Fruit fly (Drosophila melanogaster) whole organism, wandering third instar larva: ENCODE measurements around the gene Trf4-1.

ENCODE experiments used
- Abd-B ChIP-seq: fragments of >200 bp; optimal IDR thresholded peaks from 2 replicates; lab custom pipeline; 2017; ENCODE audit warnings: missing biosample characterization, missing genetic modification characterization
- CG32264 ChIP-seq: fragments of 200-800 bp; sonication (Bioruptor generic); optimal IDR thresholded peaks from 2 replicates; lab custom pipeline; 2016; ENCODE audit warnings: missing biosample characterization, missing genetic modification characterization
- CG9705 ChIP-seq: fragments of 200-800 bp; sonication (Bioruptor generic); optimal IDR thresholded peaks from 2 replicates; lab custom pipeline; 2018; ENCODE audit warnings: missing biosample characterization, mild to moderate bottlenecking, missing genetic modification characterization
- CrebA ChIP-seq: fragments of 200-800 bp; sonication (Bioruptor generic); optimal IDR thresholded peaks from 2 replicates; lab custom pipeline; 2016; ENCODE audit warnings: missing biosample characterization, mild to moderate bottlenecking, missing genetic modification characterization, borderline replicate concordance
- Dif ChIP-seq: fragments of 200-275, 200-300 bp; sonication (Bioruptor generic); optimal IDR thresholded peaks from 2 replicates; lab custom pipeline; 2018; ENCODE audit warnings: missing biosample characterization, missing genetic modification characterization; ENCODE audit not compliant: partially characterized antibody
- GATAd ChIP-seq: sonication (Bioruptor generic); optimal IDR thresholded peaks from 2 replicates; lab custom pipeline; 2016; ENCODE audit warnings: missing biosample characterization, missing genetic modification characterization
- HLH106 ChIP-seq: fragments of 200-800 bp; optimal IDR thresholded peaks from 3 replicates; lab custom pipeline; 2019; ENCODE audit warnings: missing biosample characterization, mild to moderate bottlenecking, missing genetic modification characterization, moderate library complexity
- Hnf4 ChIP-seq: fragments of 200-800 bp; sonication (Bioruptor generic); optimal IDR thresholded peaks from 2 replicates; lab custom pipeline; 2016; ENCODE audit warnings: missing biosample characterization, mild to moderate bottlenecking, missing genetic modification characterization
- Hr78 ChIP-seq: fragments of >200 bp; optimal IDR thresholded peaks from 2 replicates; lab custom pipeline; 2017; ENCODE audit warnings: missing biosample characterization, missing genetic modification characterization
- Hr83 ChIP-seq: fragments of 200-300 bp; sonication (Bioruptor generic); optimal IDR thresholded peaks from 2 replicates; lab custom pipeline; 2016; ENCODE audit warnings: missing biosample characterization, mild to moderate bottlenecking, missing genetic modification characterization, moderate library complexity; ENCODE audit not compliant: poor library complexity, severe bottlenecking
- Jra ChIP-seq: sonication (Bioruptor generic); optimal IDR thresholded peaks from 2 replicates; lab custom pipeline; 2016; ENCODE audit warnings: missing biosample characterization, missing genetic modification characterization
- Mio ChIP-seq: sonication (Bioruptor generic); optimal IDR thresholded peaks from 2 replicates; lab custom pipeline; 2016; ENCODE audit warnings: missing biosample characterization, missing genetic modification characterization
- Myc ChIP-seq: fragments of >200 bp; optimal IDR thresholded peaks from 2 replicates; lab custom pipeline; 2017
- N ChIP-seq: fragments of >200 bp; optimal IDR thresholded peaks from 2 replicates; lab custom pipeline; 2018; ENCODE audit warnings: missing biosample characterization, missing external identifiers, missing genetic modification characterization
- OdsH ChIP-seq: fragments of 200-800 bp; sonication (Bioruptor generic); optimal IDR thresholded peaks from 2 replicates; lab custom pipeline; 2016; ENCODE audit warnings: missing biosample characterization, mild to moderate bottlenecking, missing genetic modification characterization
- Rel ChIP-seq, 2 experiments: fragments of 200-800 bp; sonication (Bioruptor generic) in 1 of 2; optimal IDR thresholded peaks; 2 replicates in 1 of 2; 3 replicates in 1 of 2; lab custom pipeline; 2016 to 2019; ENCODE audit warnings: mild to moderate bottlenecking in 2 of 2, missing biosample characterization in 2 of 2, missing genetic modification characterization in 2 of 2, moderate library complexity in 1 of 2
- Sp1 ChIP-seq: fragments of 200-800 bp; sonication (Bioruptor generic); optimal IDR thresholded peaks from 3 replicates; lab custom pipeline; 2019; ENCODE audit warnings: missing biosample characterization, mild to moderate bottlenecking, missing genetic modification characterization, moderate library complexity
- Vsx2 ChIP-seq: fragments of 200-300, 225-300 bp; sonication (Bioruptor generic); optimal IDR thresholded peaks from 2 replicates; lab custom pipeline; 2018; ENCODE audit warnings: missing biosample characterization, missing genetic modification characterization; ENCODE audit not compliant: partially characterized antibody
- br ChIP-seq: fragments of 200-800 bp; sonication (Bioruptor generic); optimal IDR thresholded peaks from 2 replicates; lab custom pipeline; 2016; ENCODE audit warnings: missing biosample characterization, missing genetic modification characterization
- brk ChIP-seq: fragments of 200-800 bp; sonication (Bioruptor generic); optimal IDR thresholded peaks from 2 replicates; lab custom pipeline; 2016; ENCODE audit warnings: missing biosample characterization, mild to moderate bottlenecking, missing genetic modification characterization
- dl ChIP-seq, 2 experiments: fragments of 175-275, 200-275 bp in 1 of 2; fragments of 200-275 bp in 1 of 2; sonication (Bioruptor generic); optimal IDR thresholded peaks; lab custom pipeline; 2018; ENCODE audit warnings: mild to moderate bottlenecking in 2 of 2, missing biosample characterization in 2 of 2, missing genetic modification characterization in 2 of 2, moderate library complexity in 2 of 2; ENCODE audit not compliant: partially characterized antibody in 2 of 2, insufficient read depth in 1 of 2
- dmrt93B ChIP-seq: fragments of 200-800 bp; sonication (Bioruptor generic); optimal IDR thresholded peaks from 2 replicates; lab custom pipeline; 2018; ENCODE audit warnings: missing biosample characterization, mild to moderate bottlenecking, missing genetic modification characterization
- ey ChIP-seq: fragments of 200-800 bp; sonication (Bioruptor generic); optimal IDR thresholded peaks from 2 replicates; lab custom pipeline; 2016; ENCODE audit warnings: missing biosample characterization, missing genetic modification characterization
- foxo ChIP-seq, 2 experiments: fragments of 200-800 bp; sonication (Bioruptor generic); optimal IDR thresholded peaks; 2 replicates in 1 of 2; 3 replicates in 1 of 2; lab custom pipeline; 2016 to 2017; ENCODE audit warnings: missing biosample characterization in 2 of 2, missing genetic modification characterization in 2 of 2
- fru ChIP-seq: fragments of 200-800 bp; sonication (Bioruptor generic); optimal IDR thresholded peaks from 3 replicates; lab custom pipeline; 2016; ENCODE audit warnings: missing biosample characterization, mild to moderate bottlenecking, missing genetic modification characterization
- h ChIP-seq: fragments of 200-800 bp; sonication (Bioruptor generic); optimal IDR thresholded peaks from 3 replicates; lab custom pipeline; 2016; ENCODE audit warnings: missing biosample characterization, mild to moderate bottlenecking, missing genetic modification characterization
- jim ChIP-seq: fragments of 175-275, 200-325 bp; sonication (Bioruptor generic); optimal IDR thresholded peaks from 2 replicates; lab custom pipeline; 2016; ENCODE audit warnings: missing biosample characterization, mild to moderate bottlenecking, missing genetic modification characterization
- lola ChIP-seq: fragments of >200 bp; optimal IDR thresholded peaks from 2 replicates; lab custom pipeline; 2017; ENCODE audit warnings: missing biosample characterization, missing genetic modification characterization
- pan ChIP-seq: fragments of >200 bp; optimal IDR thresholded peaks from 2 replicates; lab custom pipeline; 2017
- psq ChIP-seq: fragments of 200-800 bp; sonication (Bioruptor generic); optimal IDR thresholded peaks from 3 replicates; lab custom pipeline; 2017; ENCODE audit warnings: missing biosample characterization, mild to moderate bottlenecking, missing genetic modification characterization, moderate library complexity
- sage ChIP-seq: fragments of 200-800 bp; sonication (Bioruptor generic); optimal IDR thresholded peaks from 2 replicates; lab custom pipeline; 2016; ENCODE audit warnings: missing biosample characterization, mild to moderate bottlenecking, missing genetic modification characterization
- usp ChIP-seq: fragments of >200 bp; optimal IDR thresholded peaks from 2 replicates; lab custom pipeline; 2017; ENCODE audit warnings: missing biosample characterization, missing genetic modification characterization
- woc ChIP-seq: sonication (Bioruptor generic); optimal IDR thresholded peaks from 2 replicates; lab custom pipeline; 2016; ENCODE audit warnings: missing biosample characterization, mild to moderate bottlenecking, missing genetic modification characterization

Gene Trf4-1

DNA sequence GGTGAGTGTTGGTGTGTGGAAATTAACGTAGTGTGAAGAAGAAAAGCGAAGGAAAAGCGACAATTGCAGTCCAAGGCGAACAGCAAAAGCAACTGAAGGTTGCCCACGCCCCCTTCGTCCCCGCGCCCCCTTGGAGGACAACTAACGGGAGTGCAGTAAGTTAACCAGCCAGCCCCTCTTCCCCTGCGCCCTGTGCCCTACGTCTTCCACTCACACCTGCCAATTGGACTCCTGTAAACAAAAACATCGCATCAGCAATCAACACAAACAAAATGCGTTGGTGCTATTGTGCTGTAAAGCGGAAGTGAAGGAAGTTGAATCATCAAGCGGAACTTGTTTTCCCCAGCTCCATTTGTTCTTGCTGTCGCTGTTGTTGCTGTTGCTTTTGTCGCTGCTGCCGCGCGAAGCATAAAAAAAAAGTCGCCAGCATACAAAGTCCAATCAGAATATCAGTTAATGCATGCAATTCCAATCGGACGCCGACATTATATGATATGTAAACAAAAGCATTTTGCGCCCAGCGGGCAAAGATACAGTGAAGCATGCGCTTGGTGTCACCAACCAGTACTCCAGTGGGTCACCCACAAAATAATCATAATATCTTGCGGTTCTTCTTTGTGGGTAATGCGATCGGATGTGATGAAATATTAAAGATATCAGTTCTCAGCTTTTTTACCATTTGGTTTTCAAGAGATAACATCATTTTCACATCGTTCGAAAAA lies 32.5 kb downstream of the Trf4-1 start:
- TF ChIP-seq h (peak; percentile 10), woc (GFP tag; lab: Kevin White, UChicago) (no peak), CG9705 (GFP tag; lab: Kevin White, UChicago) (no peak), sage (GFP tag; lab: Kevin White, UChicago) (no peak), CG32264 (GFP tag; lab: Kevin White, UChicago) (no peak), ey (GFP tag; lab: Kevin White, UChicago) (peak; percentile 30), jim (GFP tag; lab: Kevin White, UChicago) (no peak), N (GFP tag; lab: Kevin White, UChicago) (no peak), Sp1 (peak; percentile 18), br (GFP tag; lab: Kevin White, UChicago) (peak; percentile 40), Hr78 (GFP tag; lab: Kevin White, UChicago) (no peak), CrebA (GFP tag; lab: Kevin White, UChicago) (no peak), Jra (GFP tag; lab: Kevin White, UChicago) (no peak), foxo (GFP tag; optimal IDR thresholded peaks at IDR 0.05; lab: Kevin White, UChicago) (peak in 1 of 2 experiments; percentile 29), fru (GFP tag; lab: Kevin White, UChicago) (no peak), OdsH (peak; percentile 5), Abd-B (GFP tag; lab: Kevin White, UChicago) (no peak), Mio (GFP tag; lab: Kevin White, UChicago) (no peak), Vsx2 (GFP tag; lab: Kevin White, UChicago) (no peak), HLH106 (tag; lab: Kevin White, UChicago) (peak; percentile 27), GATAd (no peak), brk (GFP tag; lab: Kevin White, UChicago) (no peak), psq (GFP tag; lab: Kevin White, UChicago) (peak; percentile 6)

DNA sequence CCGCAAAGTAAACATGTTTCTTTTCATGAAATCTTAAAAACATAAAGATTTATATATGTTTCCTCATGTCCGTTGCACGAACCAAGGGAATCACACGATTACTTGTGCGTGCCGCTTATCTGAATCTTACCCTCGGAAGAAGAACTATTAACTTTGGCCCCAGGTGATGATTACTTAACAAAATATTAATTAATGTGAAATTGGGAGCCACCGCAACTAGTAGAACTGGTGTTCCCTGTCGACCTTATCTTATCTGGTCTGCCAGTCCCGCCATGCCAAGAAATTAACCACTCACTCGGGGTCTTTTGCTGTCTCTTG lies 33.0 kb downstream of the Trf4-1 start:
- TF ChIP-seq Rel (GFP tag; optimal IDR thresholded peaks at IDR 0.05; lab: Kevin White, UChicago) (no peak), Rel (tag; optimal IDR thresholded peaks at IDR 0.05; lab: Kevin White, UChicago) (peak; percentile 69), N (GFP tag; lab: Kevin White, UChicago) (no peak), woc (GFP tag; lab: Kevin White, UChicago) (no peak), CG32264 (GFP tag; lab: Kevin White, UChicago) (no peak)

DNA sequence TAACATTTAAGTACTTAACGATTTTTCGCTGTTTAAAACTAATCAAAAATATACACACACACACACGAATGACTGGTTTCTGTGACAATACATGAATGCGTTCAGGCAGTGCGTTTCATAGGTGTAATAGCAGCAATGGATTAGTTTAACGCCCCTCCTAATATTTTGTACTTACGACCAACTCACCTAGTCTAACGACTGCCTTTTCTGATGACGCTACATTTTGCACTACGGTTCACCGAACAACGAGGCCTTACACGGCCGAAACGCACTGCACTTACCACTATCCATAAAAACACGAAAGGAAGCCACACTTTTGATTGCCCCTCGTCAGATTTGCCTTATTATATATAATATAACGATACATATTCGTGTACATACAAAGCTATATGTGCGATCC lies 41.0 kb downstream of the Trf4-1 start:
- TF ChIP-seq GATAd (no peak), ey (GFP tag; lab: Kevin White, UChicago) (peak; percentile 65), foxo (GFP tag; optimal IDR thresholded peaks at IDR 0.05; lab: Kevin White, UChicago) (peak in 1 of 2 experiments; percentile 70), Dif (no peak), sage (GFP tag; lab: Kevin White, UChicago) (peak; percentile 35), usp (GFP tag; lab: Kevin White, UChicago) (no peak), lola (GFP tag; lab: Kevin White, UChicago) (no peak), Hr83 (no peak), br (GFP tag; lab: Kevin White, UChicago) (peak; percentile 58), dl (GFP tag; optimal IDR thresholded peaks at IDR 0.05; lab: Kevin White, UChicago; ENCODE audit: insufficient read depth in 1 of 2, partially characterized antibody in 2 of 2) (no peak), fru (GFP tag; lab: Kevin White, UChicago) (no peak), jim (GFP tag; lab: Kevin White, UChicago) (no peak), dmrt93B (GFP tag; lab: Kevin White, UChicago) (no peak), Vsx2 (GFP tag; lab: Kevin White, UChicago) (no peak), pan (lab: Kevin White, UChicago) (no peak), Abd-B (GFP tag; lab: Kevin White, UChicago) (no peak), psq (GFP tag; lab: Kevin White, UChicago) (peak; percentile 2), HLH106 (tag; lab: Kevin White, UChicago) (peak; percentile 60), CG9705 (GFP tag; lab: Kevin White, UChicago) (no peak), OdsH (peak; percentile 30)

DNA sequence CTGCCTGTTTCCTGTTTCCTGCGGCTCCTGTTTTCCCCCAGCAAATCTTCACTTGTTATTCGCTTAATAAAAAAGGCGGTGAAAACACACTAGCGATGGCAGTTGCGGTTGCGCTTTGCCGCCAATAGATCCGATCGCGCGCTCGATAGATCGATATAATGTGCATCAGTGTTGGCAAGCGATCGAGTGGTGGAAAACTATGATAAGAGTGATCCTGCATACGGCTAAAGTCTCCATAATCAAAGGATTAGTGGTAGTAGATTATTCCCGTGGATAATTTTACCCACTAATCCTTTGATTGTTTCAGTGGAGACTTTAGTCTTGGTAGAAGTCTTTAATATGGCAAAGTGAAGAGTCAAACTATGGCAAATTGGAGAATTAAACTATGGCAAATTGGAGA lies 46.1 kb downstream of the Trf4-1 start, which contains the start of gene Caf1-180:
Caf1-180 (minus strand) TSS at position 99 of the 400 bp plus-strand sequence.
- TF ChIP-seq Jra (GFP tag; lab: Kevin White, UChicago): no peak
- peak; percentile 15 for TF ChIP-seq br (GFP tag; lab: Kevin White, UChicago)
- TF ChIP-seq fru (GFP tag; lab: Kevin White, UChicago): no peak
- TF ChIP-seq Myc (lab: Kevin White, UChicago): peak; percentile 42
- no peak for TF ChIP-seq Rel (GFP tag; optimal IDR thresholded peaks at IDR 0.05; lab: Kevin White, UChicago)
- TF ChIP-seq Rel (tag; optimal IDR thresholded peaks at IDR 0.05; lab: Kevin White, UChicago): peak; percentile 57
- TF ChIP-seq pan (lab: Kevin White, UChicago): no peak
- TF ChIP-seq Hr83: peak; percentile 47
- TF ChIP-seq foxo (GFP tag; optimal IDR thresholded peaks at IDR 0.05; lab: Kevin White, UChicago): peak in 1 of 2 experiments; percentile 31
- TF ChIP-seq Mio (GFP tag; lab: Kevin White, UChicago): no peak
- TF ChIP-seq usp (GFP tag; lab: Kevin White, UChicago): no peak
- TF ChIP-seq ey (GFP tag; lab: Kevin White, UChicago): peak; percentile 5
- no peak for TF ChIP-seq Vsx2 (GFP tag; lab: Kevin White, UChicago)
- no peak for TF ChIP-seq brk (GFP tag; lab: Kevin White, UChicago)
- no peak for TF ChIP-seq Hnf4
- TF ChIP-seq HLH106 (tag; lab: Kevin White, UChicago): peak; percentile 22
- peak; percentile 14 for TF ChIP-seq h
- TF ChIP-seq woc (GFP tag; lab: Kevin White, UChicago): no peak
- no peak for TF ChIP-seq lola (GFP tag; lab: Kevin White, UChicago)
- no peak for TF ChIP-seq N (GFP tag; lab: Kevin White, UChicago)
